Worm (Caenorhabditis elegans): ENCODE results near the gene sqt-3.

ce11 chrV:12347854-12348253 lies 4.7 kb upstream of the sqt-3 start:
- TF ChIP-seq F49E8.2 (tag; optimal IDR thresholded peaks at IDR 0.05; ENCODE audit: borderline replicate concordance) (no peak), mdl-1 (tag; optimal IDR thresholded peaks at IDR 0.05) (no peak), unc-130 (GFP tag; optimal IDR thresholded peaks at IDR 0.05) (no peak)
